Worm (Caenorhabditis elegans) whole organism, L1 larva: ENCODE measurements around the gene vps-53.

Source experiments
- aly-2 ChIP-seq: fragments of 150-350 bp; optimal IDR thresholded peaks from 2 replicates; lab custom pipeline; 2014; ENCODE audit warnings: missing biosample characterization, missing genetic modification characterization
- fkh-4 ChIP-seq: sonication (generic microtip); optimal IDR thresholded peaks from 2 replicates; lab custom pipeline; 2016; ENCODE audit warnings: missing compliant biosample characterization, missing genetic modification characterization, borderline replicate concordance

- TF ChIP-seq aly-2 (no peak), fkh-4 (tag; lab: Kevin White, UChicago) (no peak)
These were observed 52.7 kb downstream of the vps-53 start for ce11 chrIII:9704606-9704938.
